Worm (Caenorhabditis elegans): ENCODE data around the gene abf-6.

abf-6 gene

DNA sequence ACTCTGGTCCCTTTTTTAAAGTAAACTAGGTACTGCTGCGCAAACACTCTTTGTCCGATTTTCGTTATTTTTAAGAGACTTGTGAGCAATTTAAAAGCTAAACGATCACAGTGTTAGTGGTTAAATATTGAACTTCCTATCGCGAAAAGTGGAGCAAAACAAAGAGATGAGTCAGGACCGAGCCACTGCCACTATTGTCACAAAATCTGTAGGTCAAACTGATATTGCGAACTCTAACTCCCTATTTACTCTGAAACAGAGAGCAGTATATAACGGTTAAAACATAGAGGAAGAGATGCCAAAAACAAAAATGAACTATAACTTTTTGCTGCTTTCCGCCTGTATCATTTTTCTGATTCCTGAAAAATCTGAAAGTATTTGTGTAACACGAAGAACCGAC, 1.4 kb upstream of the abf-6 start, which contains the start of gene abf-5:
abf-5 (plus strand) TSS at position 301 of the 400 bp plus-strand sequence.
- TF ChIP-seq sea-1 (GFP tag; conservative IDR thresholded peaks at IDR 0.05) (no peak), tra-4 (tag; optimal IDR thresholded peaks at IDR 0.05) (no peak), ama-1 (optimal IDR thresholded peaks at IDR 0.05) (no peak), ceh-36 (tag; optimal IDR thresholded peaks at IDR 0.05) (no peak), aly-1 (tag; optimal IDR thresholded peaks at IDR 0.05) (no peak), flt-1 (GFP tag; IDR thresholded peaks at IDR 0.05) (no peak), scrt-1 (GFP tag; IDR thresholded peaks at IDR 0.05) (no peak), B0310.2 (tag; optimal IDR thresholded peaks at IDR 0.05) (no peak), ceh-13 (GFP tag; optimal IDR thresholded peaks at IDR 0.05) (no peak)

DNA sequence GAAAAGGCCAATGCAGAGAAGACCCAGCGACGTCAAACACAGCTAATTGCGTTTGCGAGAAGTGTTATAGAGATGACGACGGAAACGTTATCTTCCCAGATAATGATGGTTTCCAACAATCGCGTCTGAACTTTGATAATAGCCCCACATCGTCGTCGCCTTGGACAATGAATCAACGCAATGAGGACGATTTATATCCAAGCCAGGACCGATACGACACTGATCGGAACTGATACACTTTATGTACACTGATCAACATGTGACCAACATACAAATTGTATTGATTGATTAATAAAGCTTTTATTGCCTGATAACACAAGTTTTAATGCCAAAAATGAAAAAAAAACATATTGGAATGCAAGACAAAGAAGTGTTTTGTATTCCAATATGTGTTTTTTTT, 843 bp upstream of the abf-6 start:
- TF ChIP-seq F13C5.2 (tag; optimal IDR thresholded peaks at IDR 0.05) (no peak), ceh-13 (GFP tag; optimal IDR thresholded peaks at IDR 0.05) (no peak), ama-1 (optimal IDR thresholded peaks at IDR 0.05) (no peak), ceh-36 (tag; optimal IDR thresholded peaks at IDR 0.05) (no peak), scrt-1 (GFP tag; IDR thresholded peaks at IDR 0.05) (no peak), tra-4 (tag; optimal IDR thresholded peaks at IDR 0.05) (no peak)

DNA sequence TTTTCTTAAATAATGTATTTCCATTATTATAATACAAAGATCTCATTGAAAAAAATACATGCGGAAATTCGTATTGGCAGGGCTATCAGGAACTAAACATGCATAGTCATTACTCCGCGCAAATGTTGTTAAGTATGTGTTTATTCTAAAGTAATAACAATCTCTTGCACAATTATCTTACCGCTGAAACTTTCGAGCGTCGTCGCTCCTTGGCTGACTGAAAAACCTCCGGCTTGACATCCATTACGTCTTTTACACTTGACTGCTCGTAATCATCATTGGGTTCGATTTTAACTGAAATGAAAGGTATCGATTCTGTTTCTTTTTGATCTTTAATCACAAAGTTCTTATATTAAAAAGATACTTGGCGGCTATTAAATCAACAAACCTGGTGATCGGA, 5.9 kb downstream of the abf-6 start:
- TF ChIP-seq tbx-11 (GFP tag; IDR thresholded peaks at IDR 0.05): no peak
- no peak for TF ChIP-seq ets-7 (tag; optimal IDR thresholded peaks at IDR 0.05)
- no peak for TF ChIP-seq hmg-4 (GFP tag; optimal IDR thresholded peaks at IDR 0.05)
- TF ChIP-seq scrt-1 (GFP tag; IDR thresholded peaks at IDR 0.05): no peak
- no peak for TF ChIP-seq sea-1 (GFP tag; conservative IDR thresholded peaks at IDR 0.05)
- TF ChIP-seq hmbx-1 (tag; optimal IDR thresholded peaks at IDR 0.05): no peak
- no peak for TF ChIP-seq tbx-37 (GFP tag; conservative IDR thresholded peaks at IDR 0.05)
- no peak for TF ChIP-seq F13C5.2 (tag; optimal IDR thresholded peaks at IDR 0.05)
- no peak for TF ChIP-seq ama-1 (optimal IDR thresholded peaks at IDR 0.05)
- no peak for TF ChIP-seq pes-1 (GFP tag; IDR thresholded peaks at IDR 0.05)
- TF ChIP-seq hnd-1 (tag; optimal IDR thresholded peaks at IDR 0.05): no peak
- no peak for TF ChIP-seq flt-1 (GFP tag; IDR thresholded peaks at IDR 0.05)
- TF ChIP-seq ceh-13 (GFP tag; optimal IDR thresholded peaks at IDR 0.05): no peak
- TF ChIP-seq ceh-36 (tag; optimal IDR thresholded peaks at IDR 0.05): no peak
- TF ChIP-seq B0310.2 (tag; optimal IDR thresholded peaks at IDR 0.05): no peak

DNA sequence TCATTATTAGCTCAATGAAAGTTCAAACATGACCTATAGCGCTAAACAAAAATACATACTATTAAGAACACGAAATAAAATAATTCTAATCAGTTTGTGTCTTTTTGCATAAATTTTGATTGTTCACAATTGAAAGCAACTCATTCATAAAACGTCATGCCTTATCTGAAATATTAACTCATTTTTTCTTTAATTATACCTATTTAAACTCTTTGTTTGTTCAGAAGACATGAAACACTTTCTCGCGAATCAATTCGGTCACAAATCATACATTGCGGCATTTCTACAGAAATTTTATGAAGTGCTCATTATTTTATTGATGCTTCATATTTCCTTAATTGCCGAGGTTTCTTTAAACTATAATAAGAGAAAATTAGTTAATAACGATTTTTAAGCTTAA, 13.0 kb downstream of the abf-6 start:
- TF ChIP-seq F13C5.2 (tag; optimal IDR thresholded peaks at IDR 0.05) (no peak), B0310.2 (tag; optimal IDR thresholded peaks at IDR 0.05) (no peak), sea-1 (GFP tag; conservative IDR thresholded peaks at IDR 0.05) (no peak), tbx-37 (GFP tag; conservative IDR thresholded peaks at IDR 0.05) (no peak), ets-7 (tag; optimal IDR thresholded peaks at IDR 0.05) (no peak), hmg-4 (GFP tag; optimal IDR thresholded peaks at IDR 0.05) (no peak), pes-1 (GFP tag; IDR thresholded peaks at IDR 0.05) (no peak), ama-1 (optimal IDR thresholded peaks at IDR 0.05) (no peak), flt-1 (GFP tag; IDR thresholded peaks at IDR 0.05) (no peak), aly-1 (tag; optimal IDR thresholded peaks at IDR 0.05) (no peak), tbx-11 (GFP tag; IDR thresholded peaks at IDR 0.05) (no peak), ceh-36 (tag; optimal IDR thresholded peaks at IDR 0.05) (no peak), scrt-1 (GFP tag; IDR thresholded peaks at IDR 0.05) (no peak), hmbx-1 (tag; optimal IDR thresholded peaks at IDR 0.05) (no peak), hnd-1 (tag; optimal IDR thresholded peaks at IDR 0.05) (no peak)

DNA sequence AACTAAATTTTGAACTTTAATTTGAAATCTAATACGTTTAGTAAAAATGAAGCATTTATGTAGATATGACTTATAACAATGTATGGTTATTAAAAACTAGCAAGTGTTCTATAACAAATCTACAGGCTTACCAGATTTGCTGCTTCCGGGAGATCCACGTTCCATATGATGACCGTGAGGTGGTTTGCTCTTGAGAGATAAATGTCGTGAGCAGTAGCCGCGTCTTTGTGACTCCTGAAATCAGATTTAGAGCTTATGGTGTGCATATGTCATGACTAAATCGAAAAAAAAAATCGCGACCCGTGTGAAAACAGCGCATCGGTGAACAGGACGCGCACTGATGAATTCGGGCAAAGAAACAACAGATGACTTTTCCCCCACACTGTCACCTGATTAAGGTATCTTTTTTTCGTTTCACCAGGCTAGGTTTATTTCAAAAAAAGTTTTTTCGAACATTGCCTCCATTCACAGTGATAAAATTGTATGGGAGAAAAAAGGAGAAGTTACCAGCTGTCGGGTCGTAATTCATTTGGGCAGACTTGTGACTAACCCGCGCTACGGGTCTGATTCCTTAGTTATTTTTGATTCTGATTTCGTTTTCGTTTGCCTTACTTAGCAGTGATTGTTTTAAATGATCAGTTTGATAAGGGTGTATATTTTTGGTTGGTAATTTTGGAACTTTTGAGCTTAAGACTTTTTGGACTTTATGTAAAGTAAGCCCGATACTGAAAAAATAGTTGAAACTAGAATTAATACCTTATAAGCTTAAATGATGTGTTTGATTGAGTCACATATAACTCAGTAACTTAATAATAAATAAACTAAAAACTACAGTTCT, 14.4 kb downstream of the abf-6 start, which contains the start of gene nhr-27:
nhr-27 (minus strand) TSS at position 234 of the 838 bp plus-strand sequence.
- TF ChIP-seq ets-7 (tag; optimal IDR thresholded peaks at IDR 0.05): no peak

DNA sequence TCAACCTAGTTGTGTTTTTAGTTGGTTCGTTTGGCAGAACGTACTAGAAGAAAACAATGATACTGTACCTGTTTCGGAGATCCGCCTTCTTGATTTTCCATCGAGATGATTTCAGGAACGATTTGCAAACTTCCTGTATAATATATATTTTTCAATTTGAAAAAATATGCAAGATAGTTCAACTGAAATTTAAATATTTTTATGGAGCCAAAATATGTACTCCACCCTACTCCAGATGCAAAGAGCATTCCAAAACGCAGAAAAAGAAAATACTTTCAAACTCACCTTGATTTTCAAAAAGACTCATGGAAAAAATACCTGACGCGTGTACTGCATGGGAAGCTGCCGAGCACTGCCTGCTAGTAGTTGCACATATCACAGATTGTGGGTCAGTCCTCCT, 19.6 kb downstream of the abf-6 start, which contains the start of gene gei-3:
gei-3 (minus strand) TSS at position 101 of the 400 bp plus-strand sequence.
- TF ChIP-seq aly-1 (tag; optimal IDR thresholded peaks at IDR 0.05): no peak
- TF ChIP-seq hmg-4 (GFP tag; optimal IDR thresholded peaks at IDR 0.05): no peak
- TF ChIP-seq F13C5.2 (tag; optimal IDR thresholded peaks at IDR 0.05): no peak
- no peak for TF ChIP-seq ets-7 (tag; optimal IDR thresholded peaks at IDR 0.05)
- no peak for TF ChIP-seq tbx-11 (GFP tag; IDR thresholded peaks at IDR 0.05)

DNA sequence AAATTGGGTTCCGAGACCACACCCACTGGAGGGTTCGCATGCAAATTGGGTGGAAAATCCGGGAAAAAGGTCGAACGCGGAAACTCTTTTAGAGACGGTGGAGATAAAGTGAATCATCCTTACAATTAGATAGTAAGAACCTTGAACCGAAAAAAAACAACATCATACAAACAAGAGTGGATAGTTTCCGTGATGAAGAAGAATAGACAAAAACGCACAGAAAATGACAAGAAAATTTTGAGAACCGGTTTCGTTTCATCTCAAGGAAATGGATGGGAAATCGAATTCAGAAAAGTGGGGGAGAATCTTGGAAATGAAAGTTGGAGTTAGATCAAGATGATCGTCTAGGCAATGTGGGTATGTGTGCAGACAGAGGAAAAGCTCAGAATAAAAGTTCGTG, 21.4 kb downstream of the abf-6 start:
- TF ChIP-seq hnd-1 (tag; optimal IDR thresholded peaks at IDR 0.05) (no peak), ceh-36 (tag; optimal IDR thresholded peaks at IDR 0.05) (no peak), tbx-37 (GFP tag; conservative IDR thresholded peaks at IDR 0.05) (no peak), ceh-13 (GFP tag; optimal IDR thresholded peaks at IDR 0.05) (no peak), hmbx-1 (tag; optimal IDR thresholded peaks at IDR 0.05) (no peak), hmg-4 (GFP tag; optimal IDR thresholded peaks at IDR 0.05) (no peak), sea-1 (GFP tag; conservative IDR thresholded peaks at IDR 0.05) (no peak), pes-1 (GFP tag; IDR thresholded peaks at IDR 0.05) (no peak)

DNA sequence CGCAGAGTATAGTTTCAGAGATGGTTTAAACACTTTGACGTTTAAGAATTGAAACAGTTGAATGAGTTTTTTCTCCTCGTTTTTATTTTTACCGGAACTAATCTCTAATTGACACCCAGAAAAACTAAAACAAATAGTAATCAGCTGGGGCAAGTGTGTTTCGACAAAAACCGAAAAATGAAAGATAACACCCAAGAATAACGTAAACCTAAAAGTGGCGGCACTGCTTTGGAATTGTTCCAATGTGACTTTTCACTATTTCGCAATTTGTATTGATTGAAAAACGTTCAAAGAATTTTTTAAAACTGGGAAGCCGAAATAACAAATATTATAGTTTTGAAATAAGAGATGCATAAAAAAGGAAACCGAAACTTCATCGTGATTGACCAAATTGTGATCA, 24.9 kb downstream of the abf-6 start:
- no peak for TF ChIP-seq ets-7 (tag; optimal IDR thresholded peaks at IDR 0.05)
- TF ChIP-seq sea-1 (GFP tag; conservative IDR thresholded peaks at IDR 0.05): no peak
- TF ChIP-seq tbx-37 (GFP tag; conservative IDR thresholded peaks at IDR 0.05): no peak
- TF ChIP-seq pes-1 (GFP tag; IDR thresholded peaks at IDR 0.05): no peak
- TF ChIP-seq aly-1 (tag; optimal IDR thresholded peaks at IDR 0.05): no peak
- no peak for TF ChIP-seq hmg-4 (GFP tag; optimal IDR thresholded peaks at IDR 0.05)
- TF ChIP-seq hmbx-1 (tag; optimal IDR thresholded peaks at IDR 0.05): no peak
- no peak for TF ChIP-seq ceh-13 (GFP tag; optimal IDR thresholded peaks at IDR 0.05)
- TF ChIP-seq scrt-1 (GFP tag; IDR thresholded peaks at IDR 0.05): no peak
- no peak for TF ChIP-seq tbx-11 (GFP tag; IDR thresholded peaks at IDR 0.05)
- no peak for TF ChIP-seq tra-4 (tag; optimal IDR thresholded peaks at IDR 0.05)
- no peak for TF ChIP-seq ama-1 (optimal IDR thresholded peaks at IDR 0.05)
- no peak for TF ChIP-seq flt-1 (GFP tag; IDR thresholded peaks at IDR 0.05)
- no peak for TF ChIP-seq ceh-36 (tag; optimal IDR thresholded peaks at IDR 0.05)
- TF ChIP-seq B0310.2 (tag; optimal IDR thresholded peaks at IDR 0.05): no peak
- no peak for TF ChIP-seq hnd-1 (tag; optimal IDR thresholded peaks at IDR 0.05)
- no peak for TF ChIP-seq F13C5.2 (tag; optimal IDR thresholded peaks at IDR 0.05)

All from whole organism, early embryonic.